Worm (Caenorhabditis elegans) whole organism, L4 larva: Measurements from ENCODE around the gene F55C10.5.

Source experiments
- Y5F2A.4 ChIP-seq: fragments of 200-800 bp; sonication (Bioruptor generic); optimal IDR thresholded peaks from 2 replicates; lab custom pipeline; 2018; ENCODE audit warnings: mild to moderate bottlenecking, missing genetic modification characterization, missing compliant biosample characterization
- ZK337.2 ChIP-seq: fragments of 200-800 bp; sonication (Bioruptor generic); IDR thresholded peaks from 2 replicates; pipeline ENCODE4 v1.3.6; 2022; ENCODE audit warnings: missing genetic modification reagents, missing genetic modification characterization, missing compliant biosample characterization
- ces-1 ChIP-seq: fragments of 150-350 bp; sonication (generic microtip); optimal IDR thresholded peaks from 4 replicates; lab custom pipeline; 2014; ENCODE audit warnings: missing biosample characterization, missing genetic modification reagents, missing genetic modification characterization
- ctbp-1 ChIP-seq: fragments of 200-800 bp; sonication (Bioruptor generic); IDR thresholded peaks from 2 replicates; pipeline ENCODE4 v1.3.6; 2022; ENCODE audit warnings: missing genetic modification reagents, missing genetic modification characterization, missing compliant biosample characterization
- dmd-8 ChIP-seq: fragments of 200-800 bp; sonication (Bioruptor generic); IDR thresholded peaks from 2 replicates; pipeline ENCODE4 v1.3.6; 2022; ENCODE audit warnings: missing genetic modification characterization, missing compliant biosample characterization
- fkh-10 ChIP-seq: fragments of 150-350 bp; optimal IDR thresholded peaks from 2 replicates; lab custom pipeline; 2014; ENCODE audit warnings: missing biosample characterization, missing genetic modification reagents, missing genetic modification characterization
- gei-8 ChIP-seq: fragments of 200-800 bp; sonication (Bioruptor generic); optimal IDR thresholded peaks from 2 replicates; lab custom pipeline; 2018; ENCODE audit warnings: mild to moderate bottlenecking, missing genetic modification characterization, missing compliant biosample characterization
- hlh-30 ChIP-seq: sonication (generic microtip); optimal IDR thresholded peaks from 2 replicates; lab custom pipeline; 2017; ENCODE audit warnings: antibody characterized with exemption, mild to moderate bottlenecking, missing genetic modification characterization, missing compliant biosample characterization; ENCODE audit not compliant: insufficient read depth
- jun-1 ChIP-seq: fragments of 150-350 bp; optimal IDR thresholded peaks from 2 replicates; lab custom pipeline; 2014; ENCODE audit warnings: missing biosample characterization, missing genetic modification reagents, missing genetic modification characterization
- lim-7 ChIP-seq: fragments of 200-800 bp; sonication (Bioruptor generic); IDR thresholded peaks from 2 replicates; pipeline ENCODE4 v1.3.6; 2022; ENCODE audit warnings: missing genetic modification characterization, missing compliant biosample characterization
- lin-39 ChIP-seq: fragments of 150-350 bp; optimal IDR thresholded peaks from 2 replicates; lab custom pipeline; 2014; ENCODE audit warnings: missing biosample characterization, missing genetic modification reagents, missing genetic modification characterization
- nhr-111 ChIP-seq: fragments of 200-800 bp; sonication (Bioruptor generic); optimal IDR thresholded peaks from 2 replicates; lab custom pipeline; 2018; ENCODE audit warnings: mild to moderate bottlenecking, missing genetic modification characterization, missing compliant biosample characterization
- nhr-77 ChIP-seq: fragments of 150-350 bp; optimal IDR thresholded peaks from 2 replicates; lab custom pipeline; 2014; ENCODE audit warnings: missing biosample characterization, missing genetic modification characterization
- pqm-1 ChIP-seq: sonication (generic microtip); optimal IDR thresholded peaks from 2 replicates; lab custom pipeline; 2017; ENCODE audit warnings: missing biosample characterization, missing genetic modification characterization
- snpc-1.2 ChIP-seq: fragments of 200-800 bp; sonication (Bioruptor generic); IDR thresholded peaks from 2 replicates; pipeline ENCODE4 v1.3.6; 2022; ENCODE audit warnings: missing genetic modification reagents, missing genetic modification characterization, missing compliant biosample characterization

Gene F55C10.5

ce11 chrV:11424565-11424964 is 41.7 kb downstream of the F55C10.5 start, which contains the start of gene T26H10.2:
Gene T26H10.2, minus strand, starts transcription at chrV:11424665.
- TF ChIP-seq ctbp-1 (GFP tag; lab: Robert Waterston, UW) (no peak), snpc-1.2 (GFP tag; lab: Robert Waterston, UW) (no peak), nhr-77 (tag; lab: Kevin White, UChicago) (no peak), hlh-30 (no peak), nhr-111 (GFP tag; lab: Kevin White, UChicago) (no peak), lim-7 (GFP tag; lab: Robert Waterston, UW) (no peak), Y5F2A.4 (GFP tag; lab: Kevin White, UChicago) (no peak), lin-39 (tag; lab: Kevin White, UChicago) (no peak)

- TF ChIP-seq dmd-8 (GFP tag; lab: Robert Waterston, UW) (no peak), pqm-1 (tag; lab: Kevin White, UChicago) (no peak), ces-1 (GFP tag; lab: Kevin White, UChicago) (peak; percentile 71), jun-1 (no peak)
Observed at ce11 chrV:11428728-11429127, 45.8 kb downstream of the F55C10.5 start.

ce11 chrV:11430823-11431222 is 47.9 kb downstream of the F55C10.5 start:
- TF ChIP-seq ZK337.2 (GFP tag; lab: Robert Waterston, UW) (no peak), gei-8 (GFP tag; lab: Kevin White, UChicago) (no peak), fkh-10 (GFP tag; lab: Kevin White, UChicago) (peak; percentile 17)
- TF ChIP-seq, all 104 proteins: peak for 1
